Fruit fly (Drosophila melanogaster) whole organism, wandering third instar larva: Measurements from ENCODE around the gene jub.

ENCODE experiments used
- Abd-B ChIP-seq: fragments of >200 bp; optimal IDR thresholded peaks from 2 replicates; lab custom pipeline; 2017; ENCODE audit warnings: missing biosample characterization, missing genetic modification characterization
- CG32264 ChIP-seq: fragments of 200-800 bp; sonication (Bioruptor generic); optimal IDR thresholded peaks from 2 replicates; lab custom pipeline; 2016; ENCODE audit warnings: missing biosample characterization, missing genetic modification characterization
- CG9705 ChIP-seq: fragments of 200-800 bp; sonication (Bioruptor generic); optimal IDR thresholded peaks from 2 replicates; lab custom pipeline; 2018; ENCODE audit warnings: missing biosample characterization, mild to moderate bottlenecking, missing genetic modification characterization
- CrebA ChIP-seq: fragments of 200-800 bp; sonication (Bioruptor generic); optimal IDR thresholded peaks from 2 replicates; lab custom pipeline; 2016; ENCODE audit warnings: missing biosample characterization, mild to moderate bottlenecking, missing genetic modification characterization, borderline replicate concordance
- Dfd ChIP-seq: fragments of >200 bp; optimal IDR thresholded peaks from 2 replicates; lab custom pipeline; 2017; ENCODE audit warnings: missing biosample characterization, missing genetic modification characterization
- Dif ChIP-seq: fragments of 200-275, 200-300 bp; sonication (Bioruptor generic); optimal IDR thresholded peaks from 2 replicates; lab custom pipeline; 2018; ENCODE audit warnings: missing biosample characterization, missing genetic modification characterization; ENCODE audit not compliant: partially characterized antibody
- GATAd ChIP-seq: sonication (Bioruptor generic); optimal IDR thresholded peaks from 2 replicates; lab custom pipeline; 2016; ENCODE audit warnings: missing biosample characterization, missing genetic modification characterization
- HLH106 ChIP-seq: fragments of 200-800 bp; optimal IDR thresholded peaks from 3 replicates; lab custom pipeline; 2019; ENCODE audit warnings: missing biosample characterization, mild to moderate bottlenecking, missing genetic modification characterization, moderate library complexity
- Hnf4 ChIP-seq: fragments of 200-800 bp; sonication (Bioruptor generic); optimal IDR thresholded peaks from 2 replicates; lab custom pipeline; 2016; ENCODE audit warnings: missing biosample characterization, mild to moderate bottlenecking, missing genetic modification characterization
- Hr78 ChIP-seq: fragments of >200 bp; optimal IDR thresholded peaks from 2 replicates; lab custom pipeline; 2017; ENCODE audit warnings: missing biosample characterization, missing genetic modification characterization
- Hr83 ChIP-seq: fragments of 200-300 bp; sonication (Bioruptor generic); optimal IDR thresholded peaks from 2 replicates; lab custom pipeline; 2016; ENCODE audit warnings: missing biosample characterization, mild to moderate bottlenecking, missing genetic modification characterization, moderate library complexity; ENCODE audit not compliant: poor library complexity, severe bottlenecking
- Jra ChIP-seq: sonication (Bioruptor generic); optimal IDR thresholded peaks from 2 replicates; lab custom pipeline; 2016; ENCODE audit warnings: missing biosample characterization, missing genetic modification characterization
- Mio ChIP-seq: sonication (Bioruptor generic); optimal IDR thresholded peaks from 2 replicates; lab custom pipeline; 2016; ENCODE audit warnings: missing biosample characterization, missing genetic modification characterization
- Myc ChIP-seq: fragments of >200 bp; optimal IDR thresholded peaks from 2 replicates; lab custom pipeline; 2017
- N ChIP-seq: fragments of >200 bp; optimal IDR thresholded peaks from 2 replicates; lab custom pipeline; 2018; ENCODE audit warnings: missing biosample characterization, missing external identifiers, missing genetic modification characterization
- OdsH ChIP-seq: fragments of 200-800 bp; sonication (Bioruptor generic); optimal IDR thresholded peaks from 2 replicates; lab custom pipeline; 2016; ENCODE audit warnings: missing biosample characterization, mild to moderate bottlenecking, missing genetic modification characterization
- Rel ChIP-seq, 2 experiments: fragments of 200-800 bp; sonication (Bioruptor generic) in 1 of 2; optimal IDR thresholded peaks; 2 replicates in 1 of 2; 3 replicates in 1 of 2; lab custom pipeline; 2016 to 2019; ENCODE audit warnings: mild to moderate bottlenecking in 2 of 2, missing biosample characterization in 2 of 2, missing genetic modification characterization in 2 of 2, moderate library complexity in 1 of 2
- Sp1 ChIP-seq: fragments of 200-800 bp; sonication (Bioruptor generic); optimal IDR thresholded peaks from 3 replicates; lab custom pipeline; 2019; ENCODE audit warnings: missing biosample characterization, mild to moderate bottlenecking, missing genetic modification characterization, moderate library complexity
- Vsx2 ChIP-seq: fragments of 200-300, 225-300 bp; sonication (Bioruptor generic); optimal IDR thresholded peaks from 2 replicates; lab custom pipeline; 2018; ENCODE audit warnings: missing biosample characterization, missing genetic modification characterization; ENCODE audit not compliant: partially characterized antibody
- br ChIP-seq: fragments of 200-800 bp; sonication (Bioruptor generic); optimal IDR thresholded peaks from 2 replicates; lab custom pipeline; 2016; ENCODE audit warnings: missing biosample characterization, missing genetic modification characterization
- brk ChIP-seq: fragments of 200-800 bp; sonication (Bioruptor generic); optimal IDR thresholded peaks from 2 replicates; lab custom pipeline; 2016; ENCODE audit warnings: missing biosample characterization, mild to moderate bottlenecking, missing genetic modification characterization
- dl ChIP-seq, 2 experiments: fragments of 175-275, 200-275 bp in 1 of 2; fragments of 200-275 bp in 1 of 2; sonication (Bioruptor generic); optimal IDR thresholded peaks; lab custom pipeline; 2018; ENCODE audit warnings: mild to moderate bottlenecking in 2 of 2, missing biosample characterization in 2 of 2, missing genetic modification characterization in 2 of 2, moderate library complexity in 2 of 2; ENCODE audit not compliant: partially characterized antibody in 2 of 2, insufficient read depth in 1 of 2
- dmrt93B ChIP-seq: fragments of 200-800 bp; sonication (Bioruptor generic); optimal IDR thresholded peaks from 2 replicates; lab custom pipeline; 2018; ENCODE audit warnings: missing biosample characterization, mild to moderate bottlenecking, missing genetic modification characterization
- dsf ChIP-seq: sonication (Bioruptor generic); optimal IDR thresholded peaks from 2 replicates; lab custom pipeline; 2016; ENCODE audit warnings: missing biosample characterization, missing genetic modification characterization, borderline replicate concordance
- ey ChIP-seq: fragments of 200-800 bp; sonication (Bioruptor generic); optimal IDR thresholded peaks from 2 replicates; lab custom pipeline; 2016; ENCODE audit warnings: missing biosample characterization, missing genetic modification characterization
- foxo ChIP-seq, 2 experiments: fragments of 200-800 bp; sonication (Bioruptor generic); optimal IDR thresholded peaks; 2 replicates in 1 of 2; 3 replicates in 1 of 2; lab custom pipeline; 2016 to 2017; ENCODE audit warnings: missing biosample characterization in 2 of 2, missing genetic modification characterization in 2 of 2
- fru ChIP-seq: fragments of 200-800 bp; sonication (Bioruptor generic); optimal IDR thresholded peaks from 3 replicates; lab custom pipeline; 2016; ENCODE audit warnings: missing biosample characterization, mild to moderate bottlenecking, missing genetic modification characterization
- h ChIP-seq: fragments of 200-800 bp; sonication (Bioruptor generic); optimal IDR thresholded peaks from 3 replicates; lab custom pipeline; 2016; ENCODE audit warnings: missing biosample characterization, mild to moderate bottlenecking, missing genetic modification characterization
- jim ChIP-seq: fragments of 175-275, 200-325 bp; sonication (Bioruptor generic); optimal IDR thresholded peaks from 2 replicates; lab custom pipeline; 2016; ENCODE audit warnings: missing biosample characterization, mild to moderate bottlenecking, missing genetic modification characterization
- lola ChIP-seq: fragments of >200 bp; optimal IDR thresholded peaks from 2 replicates; lab custom pipeline; 2017; ENCODE audit warnings: missing biosample characterization, missing genetic modification characterization
- pan ChIP-seq: fragments of >200 bp; optimal IDR thresholded peaks from 2 replicates; lab custom pipeline; 2017
- psq ChIP-seq: fragments of 200-800 bp; sonication (Bioruptor generic); optimal IDR thresholded peaks from 3 replicates; lab custom pipeline; 2017; ENCODE audit warnings: missing biosample characterization, mild to moderate bottlenecking, missing genetic modification characterization, moderate library complexity
- rgr ChIP-seq: fragments of 200-800 bp; sonication (Bioruptor generic); optimal IDR thresholded peaks from 3 replicates; lab custom pipeline; 2016; ENCODE audit warnings: missing biosample characterization, mild to moderate bottlenecking, missing genetic modification characterization
- sage ChIP-seq: fragments of 200-800 bp; sonication (Bioruptor generic); optimal IDR thresholded peaks from 2 replicates; lab custom pipeline; 2016; ENCODE audit warnings: missing biosample characterization, mild to moderate bottlenecking, missing genetic modification characterization
- sv ChIP-seq: fragments of 200-800 bp; sonication (Bioruptor generic); optimal IDR thresholded peaks from 3 replicates; lab custom pipeline; 2016; ENCODE audit warnings: missing biosample characterization, missing genetic modification characterization
- tai ChIP-seq: sonication (Bioruptor generic); optimal IDR thresholded peaks from 2 replicates; lab custom pipeline; 2016; ENCODE audit warnings: missing biosample characterization, missing genetic modification characterization
- usp ChIP-seq: fragments of >200 bp; optimal IDR thresholded peaks from 2 replicates; lab custom pipeline; 2017; ENCODE audit warnings: missing biosample characterization, missing genetic modification characterization
- woc ChIP-seq: sonication (Bioruptor generic); optimal IDR thresholded peaks from 2 replicates; lab custom pipeline; 2016; ENCODE audit warnings: missing biosample characterization, mild to moderate bottlenecking, missing genetic modification characterization

Gene jub

dm6 chrX:13783534-13783949, 46.6 kb downstream of the jub start, which contains the start of gene inaE (continued):
- peak; percentile 96 for TF ChIP-seq N (GFP tag; lab: Kevin White, UChicago)
- TF ChIP-seq GATAd (GFP tag; lab: Kevin White, UChicago) = no peak
- TF ChIP-seq lola (GFP tag; lab: Kevin White, UChicago) = no peak
- TF ChIP-seq Sp1 (GFP tag; lab: Kevin White, UChicago) = peak; percentile 26
- TF ChIP-seq psq (GFP tag; lab: Kevin White, UChicago) = no peak
- TF ChIP-seq usp (GFP tag; lab: Kevin White, UChicago) = no peak

- peak in 1 of 2 experiments; percentile 69 for TF ChIP-seq foxo (GFP tag; optimal IDR thresholded peaks at IDR 0.05; lab: Kevin White, UChicago)
- peak; percentile 57 for TF ChIP-seq ey
- TF ChIP-seq Sp1 (GFP tag; lab: Kevin White, UChicago) = peak; percentile 75
- TF ChIP-seq Vsx2 (GFP tag; lab: Kevin White, UChicago) = no peak
- TF ChIP-seq h (GFP tag; lab: Kevin White, UChicago) = peak; percentile 64
- TF ChIP-seq Jra (GFP tag; lab: Kevin White, UChicago) = peak; percentile 48
- peak; percentile 64 for TF ChIP-seq Hnf4
- peak; percentile 58 for TF ChIP-seq jim
- TF ChIP-seq GATAd (GFP tag; lab: Kevin White, UChicago) = peak; percentile 38
- TF ChIP-seq pan (lab: Kevin White, UChicago) = no peak
- TF ChIP-seq CG9705 (GFP tag; lab: Kevin White, UChicago) = peak; percentile 57
- TF ChIP-seq Hr78 (GFP tag; lab: Kevin White, UChicago) = no peak
- TF ChIP-seq sage (GFP tag; lab: Kevin White, UChicago) = no peak
- no peak for TF ChIP-seq Abd-B (GFP tag; lab: Kevin White, UChicago)
- TF ChIP-seq brk (GFP tag; lab: Kevin White, UChicago) = no peak
- no peak for TF ChIP-seq lola (GFP tag; lab: Kevin White, UChicago)
- TF ChIP-seq woc (GFP tag; lab: Kevin White, UChicago) = peak; percentile 93
- no peak for TF ChIP-seq Mio (GFP tag; lab: Kevin White, UChicago)
- TF ChIP-seq Myc (lab: Kevin White, UChicago) = peak; percentile 7
- TF ChIP-seq br (GFP tag; lab: Kevin White, UChicago) = peak; percentile 45
- TF ChIP-seq CG32264 = no peak
- TF ChIP-seq tai (GFP tag; lab: Kevin White, UChicago) = peak; percentile 46
- TF ChIP-seq CrebA (GFP tag; lab: Kevin White, UChicago) = peak; percentile 47
- no peak for TF ChIP-seq usp (GFP tag; lab: Kevin White, UChicago)
- TF ChIP-seq fru (GFP tag; lab: Kevin White, UChicago) = peak; percentile 65
- TF ChIP-seq dmrt93B = peak; percentile 55
- no peak for TF ChIP-seq N (GFP tag; lab: Kevin White, UChicago)
- TF ChIP-seq OdsH (GFP tag; lab: Kevin White, UChicago) = peak; percentile 31
- TF ChIP-seq sv (GFP tag; lab: Kevin White, UChicago) = no peak
- TF ChIP-seq Hr83 (GFP tag; lab: Kevin White, UChicago) = no peak
- TF ChIP-seq HLH106 (tag; lab: Kevin White, UChicago) = peak; percentile 64
- TF ChIP-seq dl (GFP tag; optimal IDR thresholded peaks at IDR 0.05; lab: Kevin White, UChicago; ENCODE audit: insufficient read depth in 1 of 2, partially characterized antibody in 2 of 2) = no peak
- TF ChIP-seq dsf = no peak
- TF ChIP-seq Rel (GFP tag; optimal IDR thresholded peaks at IDR 0.05; lab: Kevin White, UChicago) = no peak
- peak; percentile 48 for TF ChIP-seq Rel (tag; optimal IDR thresholded peaks at IDR 0.05; lab: Kevin White, UChicago)
- peak; percentile 37 for TF ChIP-seq psq (GFP tag; lab: Kevin White, UChicago)
- no peak for TF ChIP-seq Dfd (GFP tag; lab: Kevin White, UChicago)
- TF ChIP-seq rgr = peak; percentile 55
- TF ChIP-seq Dif (GFP tag; lab: Kevin White, UChicago) = no peak
These were observed 48.2 kb downstream of the jub start, which contains the start of the genes CtsB and amrt for dm6 chrX:13781739-13782502. Gene CtsB, minus strand, starts transcription at chrX:13782170. Gene amrt, plus strand, starts transcription at chrX:13782459.
